Fruit fly (Drosophila melanogaster) whole organism, embryonic: ENCODE measurements around the gene Src64B.
A peak's percentile ranks its signal among the peaks of the same experiment; 100 is the strongest.

Source experiments
- Atf6 ChIP-seq: fragments of 200-800 bp; sonication (Bioruptor generic); IDR thresholded peaks from 2 replicates; pipeline ENCODE4 v1.3.6; 2022; ENCODE audit warnings: missing biosample characterization, missing genetic modification characterization
- Bteb2 ChIP-seq: fragments of 200-800 bp; sonication (Bioruptor generic); optimal IDR thresholded peaks from 2 replicates; lab custom pipeline; 2016; ENCODE audit warnings: missing biosample characterization, missing genetic modification characterization
- CG11696 ChIP-seq: fragments of 200-800 bp; sonication (Bioruptor generic); IDR thresholded peaks from 2 replicates; pipeline ENCODE4 v1.3.6; 2022; ENCODE audit warnings: missing biosample characterization, missing genetic modification characterization
- CG12659 ChIP-seq: fragments of 200-800 bp; sonication (Bioruptor generic); optimal IDR thresholded peaks from 3 replicates; lab custom pipeline; 2017; ENCODE audit warnings: mild to moderate bottlenecking, missing biosample characterization, missing genetic modification reagents, missing genetic modification characterization
- CG13894 ChIP-seq: fragments of 200-800 bp; sonication (Bioruptor generic); optimal IDR thresholded peaks from 3 replicates; lab custom pipeline; 2018; ENCODE audit warnings: missing biosample characterization, mild to moderate bottlenecking, missing genetic modification characterization, moderate library complexity
- CG14441 ChIP-seq: fragments of 200-800 bp; sonication (Bioruptor generic); IDR thresholded peaks from 2 replicates; pipeline ENCODE4 v1.3.6; 2022; ENCODE audit warnings: missing biosample characterization, missing genetic modification characterization
- CG14965 ChIP-seq: fragments of 200-800 bp; sonication (Bioruptor generic); optimal IDR thresholded peaks from 2 replicates; lab custom pipeline; 2016; ENCODE audit warnings: missing biosample characterization, missing genetic modification characterization, borderline replicate concordance
- CG16779 ChIP-seq: fragments of 200-800 bp; sonication (Bioruptor generic); IDR thresholded peaks from 2 replicates; pipeline ENCODE4 v1.3.6; 2022; ENCODE audit warnings: missing biosample characterization, missing genetic modification characterization
- CG2712 ChIP-seq: fragments of 200-800 bp; optimal IDR thresholded peaks from 3 replicates; lab custom pipeline; 2019; ENCODE audit warnings: missing biosample characterization, mild to moderate bottlenecking, missing genetic modification characterization, moderate library complexity
- CG31224 ChIP-seq: fragments of 200-800 bp; sonication (Bioruptor generic); IDR thresholded peaks from 2 replicates; pipeline ENCODE4 v1.3.6; 2022; ENCODE audit warnings: missing biosample characterization, missing genetic modification characterization
- CG31441 ChIP-seq: fragments of 200-800 bp; sonication (Bioruptor generic); IDR thresholded peaks from 2 replicates; pipeline ENCODE4 v1.3.6; 2022; ENCODE audit warnings: missing biosample characterization, missing genetic modification characterization
- CG3847 ChIP-seq: fragments of 200-800 bp; sonication (Bioruptor generic); IDR thresholded peaks from 2 replicates; pipeline ENCODE4 v1.3.6; 2022; ENCODE audit warnings: missing biosample characterization, missing genetic modification characterization
- CG43689 ChIP-seq: fragments of 200-800 bp; sonication (Bioruptor generic); IDR thresholded peaks from 2 replicates; pipeline ENCODE4 v1.3.6; 2022; ENCODE audit warnings: missing biosample characterization, missing genetic modification characterization
- CG6175 ChIP-seq: fragments of 200-800 bp; sonication (Bioruptor generic); IDR thresholded peaks from 3 replicates; pipeline ENCODE4 v1.3.6; 2022; ENCODE audit warnings: missing biosample characterization, missing genetic modification characterization
- CG6272 ChIP-seq: fragments of 200-800 bp; sonication (Bioruptor generic); IDR thresholded peaks from 2 replicates; pipeline ENCODE4 v1.3.6; 2022; ENCODE audit warnings: missing biosample characterization, missing genetic modification characterization
- CG6765 ChIP-seq: fragments of 200-800 bp; sonication (Bioruptor generic); optimal IDR thresholded peaks from 3 replicates; lab custom pipeline; 2017; ENCODE audit warnings: missing biosample characterization, mild to moderate bottlenecking, missing genetic modification characterization
- CG6813 ChIP-seq: fragments of 200-800 bp; sonication (Bioruptor generic); optimal IDR thresholded peaks from 2 replicates; lab custom pipeline; 2017; ENCODE audit warnings: missing biosample characterization, missing genetic modification characterization, mild to moderate bottlenecking, moderate library complexity, missing genetic modification reagents
- CG7271 ChIP-seq: fragments of 200-800 bp; sonication (Bioruptor generic); optimal IDR thresholded peaks from 2 replicates; lab custom pipeline; 2018; ENCODE audit warnings: missing biosample characterization, mild to moderate bottlenecking, missing genetic modification characterization, moderate library complexity
- CG7928 ChIP-seq: fragments of 200-800 bp; sonication (Bioruptor generic); optimal IDR thresholded peaks from 2 replicates; lab custom pipeline; 2017; ENCODE audit warnings: missing biosample characterization, mild to moderate bottlenecking, missing genetic modification characterization
- CG8924 ChIP-seq: fragments of 200-800 bp; optimal IDR thresholded peaks from 3 replicates; lab custom pipeline; 2019; ENCODE audit warnings: missing biosample characterization, mild to moderate bottlenecking, missing genetic modification characterization, moderate library complexity
- Deaf1 ChIP-seq: fragments of 200-800 bp; optimal IDR thresholded peaks from 3 replicates; lab custom pipeline; 2019; ENCODE audit warnings: missing biosample characterization, mild to moderate bottlenecking, missing genetic modification characterization, moderate library complexity
- Ets65A ChIP-seq: fragments of 200-800 bp; sonication (Bioruptor generic); peaks from one replicate; lab custom pipeline; 2016; ENCODE audit warnings: missing biosample characterization, missing genetic modification characterization
- Gug ChIP-seq: fragments of 200-800 bp; sonication (Bioruptor generic); IDR thresholded peaks from 4 replicates; pipeline ENCODE4 v1.3.6; 2022; ENCODE audit warnings: missing biosample characterization, missing genetic modification characterization
- HLH4C ChIP-seq: fragments of 200-800 bp; sonication (Bioruptor generic); IDR thresholded peaks from 3 replicates; pipeline ENCODE4 v1.3.6; 2022; ENCODE audit warnings: missing biosample characterization, missing genetic modification characterization; ENCODE audit not compliant: partially characterized antibody
- HmgZ ChIP-seq: fragments of 200-800 bp; sonication (Bioruptor generic); optimal IDR thresholded peaks from 2 replicates; lab custom pipeline; 2018; ENCODE audit warnings: missing biosample characterization, mild to moderate bottlenecking, missing genetic modification characterization
- MTF-1 ChIP-seq: fragments of 200-800 bp; sonication (Bioruptor generic); optimal IDR thresholded peaks from 2 replicates; lab custom pipeline; 2018; ENCODE audit warnings: missing biosample characterization, mild to moderate bottlenecking, missing genetic modification characterization, borderline replicate concordance
- Nf-YB ChIP-seq: fragments of 200-800 bp; sonication (Bioruptor generic); optimal IDR thresholded peaks from 3 replicates; lab custom pipeline; 2019; ENCODE audit warnings: missing biosample characterization, mild to moderate bottlenecking, missing genetic modification characterization, moderate library complexity
- Oaz ChIP-seq: fragments of 200-800 bp; sonication (Bioruptor generic); IDR thresholded peaks from 2 replicates; pipeline ENCODE4 v1.3.6; 2022; ENCODE audit warnings: missing biosample characterization, missing genetic modification characterization
- Ptx1 ChIP-seq: fragments of 200-800 bp; sonication (Bioruptor generic); IDR thresholded peaks from 2 replicates; pipeline ENCODE4 v1.3.6; 2022; ENCODE audit warnings: missing biosample characterization, missing genetic modification characterization
- Six4 ChIP-seq: fragments of 200-800 bp; sonication (Bioruptor generic); optimal IDR thresholded peaks from 2 replicates; lab custom pipeline; 2016; ENCODE audit warnings: missing biosample characterization, missing genetic modification characterization
- Sox102F ChIP-seq: fragments of 200-800 bp; sonication (Bioruptor generic); optimal IDR thresholded peaks from 2 replicates; lab custom pipeline; 2018; ENCODE audit warnings: missing biosample characterization, mild to moderate bottlenecking, missing genetic modification characterization, moderate library complexity
- TFAM ChIP-seq: fragments of 200-800 bp; sonication (Bioruptor generic); optimal IDR thresholded peaks from 2 replicates; lab custom pipeline; 2017; ENCODE audit warnings: missing biosample characterization, missing genetic modification characterization, inconsistent platforms
- abd-A ChIP-seq: fragments of 200-800 bp; sonication (Bioruptor generic); optimal IDR thresholded peaks from 3 replicates; lab custom pipeline; 2019; ENCODE audit warnings: missing biosample characterization, mild to moderate bottlenecking, missing genetic modification characterization, moderate library complexity
- bab2 ChIP-seq: fragments of 200-800 bp; sonication (Bioruptor generic); optimal IDR thresholded peaks from 2 replicates; lab custom pipeline; 2016; ENCODE audit warnings: missing biosample characterization, missing genetic modification characterization
- danr ChIP-seq: fragments of 200-800 bp; sonication (Bioruptor generic); IDR thresholded peaks from 2 replicates; pipeline ENCODE4 v1.3.6; 2022; ENCODE audit warnings: missing biosample characterization, missing genetic modification characterization
- ewg ChIP-seq: fragments of 200-800 bp; sonication (Bioruptor generic); optimal IDR thresholded peaks from 3 replicates; lab custom pipeline; 2017; ENCODE audit warnings: mild to moderate bottlenecking, missing biosample characterization, missing genetic modification reagents, missing genetic modification characterization
- grau ChIP-seq: fragments of 200-800 bp; optimal IDR thresholded peaks from 3 replicates; lab custom pipeline; 2019; ENCODE audit warnings: missing biosample characterization, mild to moderate bottlenecking, missing genetic modification characterization, moderate library complexity
- gro ChIP-seq: fragments of 200-800 bp; sonication (Bioruptor generic); optimal IDR thresholded peaks from 2 replicates; lab custom pipeline; 2016; ENCODE audit warnings: missing biosample characterization, missing genetic modification characterization
- hb ChIP-seq: fragments of 200-800 bp; sonication (Bioruptor generic); IDR thresholded peaks from 3 replicates; pipeline ENCODE4 v1.3.6; 2022; ENCODE audit warnings: missing biosample characterization, missing genetic modification characterization; ENCODE audit not compliant: partially characterized antibody
- insv ChIP-seq, 2 experiments: fragments of 200-800 bp; sonication (Bioruptor generic); optimal IDR thresholded peaks; 3 replicates each; lab custom pipeline; 2016 to 2018; ENCODE audit warnings: missing biosample characterization in 2 of 2, missing genetic modification characterization in 2 of 2
- lab ChIP-seq: fragments of 200-800 bp; sonication (Bioruptor generic); optimal IDR thresholded peaks from 3 replicates; lab custom pipeline; 2017; ENCODE audit warnings: missing biosample characterization, missing genetic modification characterization, mild to moderate bottlenecking, moderate library complexity, missing genetic modification reagents
- luna ChIP-seq: fragments of 200-800 bp; sonication (Bioruptor generic); optimal IDR thresholded peaks from 2 replicates; lab custom pipeline; 2016; ENCODE audit warnings: missing biosample characterization, missing genetic modification characterization
- nom ChIP-seq: fragments of 200-800 bp; sonication (Bioruptor generic); optimal IDR thresholded peaks from 2 replicates; lab custom pipeline; 2017; ENCODE audit warnings: missing biosample characterization, missing genetic modification characterization, mild to moderate bottlenecking, moderate library complexity, missing genetic modification reagents
- rib ChIP-seq: fragments of 200-800 bp; sonication (Bioruptor generic); IDR thresholded peaks from 2 replicates; pipeline ENCODE4 v1.3.6; 2022; ENCODE audit warnings: missing biosample characterization, missing genetic modification characterization
- row ChIP-seq: fragments of 200-800 bp; sonication (Bioruptor generic); IDR thresholded peaks from 3 replicates; pipeline ENCODE4 v1.3.6; 2022; ENCODE audit warnings: missing biosample characterization, missing genetic modification characterization
- sd ChIP-seq: fragments of 200-800 bp; sonication (Bioruptor generic); optimal IDR thresholded peaks from 3 replicates; lab custom pipeline; 2018; ENCODE audit warnings: missing biosample characterization, mild to moderate bottlenecking, missing genetic modification characterization, moderate library complexity
- stc ChIP-seq: fragments of 200-800 bp; sonication (Bioruptor generic); IDR thresholded peaks from 2 replicates; pipeline ENCODE4 v1.3.6; 2022; ENCODE audit warnings: missing biosample characterization, missing genetic modification characterization
- ttk ChIP-seq: fragments of 200-800 bp; sonication (Bioruptor generic); IDR thresholded peaks from 2 replicates; pipeline ENCODE4 v2.1.2; 2022; ENCODE audit warnings: missing biosample characterization, missing genetic modification characterization
- tx ChIP-seq: fragments of 200-800 bp; sonication (Bioruptor generic); optimal IDR thresholded peaks from 2 replicates; lab custom pipeline; 2016; ENCODE audit warnings: missing biosample characterization, missing genetic modification characterization
- vfl ChIP-seq: fragments of 200-800 bp; sonication (Bioruptor generic); optimal IDR thresholded peaks from 2 replicates; lab custom pipeline; 2016; ENCODE audit warnings: missing biosample characterization, missing genetic modification characterization
- wek ChIP-seq: fragments of 200-800 bp; sonication (Bioruptor generic); optimal IDR thresholded peaks from 3 replicates; lab custom pipeline; 2018; ENCODE audit warnings: missing biosample characterization, mild to moderate bottlenecking, missing genetic modification characterization, moderate library complexity
- yki ChIP-seq: fragments of >200 bp; optimal IDR thresholded peaks from 3 replicates; lab custom pipeline; 2018

The Src64B gene

DNA sequence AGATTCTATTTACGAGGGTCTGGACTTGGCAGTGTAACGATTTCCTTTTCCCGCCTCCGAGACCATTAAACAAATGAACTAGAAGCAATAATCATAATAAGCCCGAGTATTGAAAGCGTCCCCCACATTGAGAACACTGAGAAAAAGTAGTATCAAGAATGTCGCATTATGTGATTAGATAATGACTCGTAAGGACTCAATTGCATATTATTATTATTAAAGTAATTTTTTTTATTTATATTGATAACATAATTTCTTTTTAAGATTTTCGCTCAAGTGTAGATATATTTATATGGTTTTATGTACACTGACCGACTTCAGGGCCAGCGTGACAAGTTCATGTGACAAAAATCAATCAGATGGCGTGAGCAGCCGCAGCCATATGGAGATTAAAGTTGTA, 22.6 kb downstream of the Src64B start (continued):
- TF ChIP-seq CG31441 (GFP tag; lab: Robert Waterston, UW) (peak; percentile 65; the same call in 1 of the 2 replicates), HmgZ (tag; lab: Kevin White, UChicago) (no peak), CG6813 (GFP tag; lab: Kevin White, UChicago) (peak; percentile 2), CG13894 (tag; lab: Kevin White, UChicago) (peak; percentile 40), CG3847 (GFP tag; lab: Robert Waterston, UW) (no peak), CG6765 (GFP tag; lab: Kevin White, UChicago) (no peak), Sox102F (GFP tag; lab: Kevin White, UChicago) (peak; percentile 72), Oaz (0 out of 2 replicates have a peak, but pooled peaks have one; percentile 28), sd (tag; lab: Kevin White, UChicago) (peak; percentile 5), ttk (GFP tag; lab: Robert Waterston, UW) (no peak), vfl (GFP tag; lab: Kevin White, UChicago) (no peak), Atf6 (GFP tag; lab: Robert Waterston, UW) (peak; percentile 58), insv (GFP tag; optimal IDR thresholded peaks at IDR 0.05; lab: Kevin White, UChicago) (no peak), Deaf1 (tag; lab: Kevin White, UChicago) (no peak), tx (no peak), grau (tag; lab: Kevin White, UChicago) (peak; percentile 58), row (GFP tag; lab: Robert Waterston, UW) (peak; percentile 62), CG43689 (peak; percentile 46; the same call in 1 of the 2 replicates), bab2 (GFP tag; lab: Kevin White, UChicago) (no peak), MTF-1 (no peak), Ptx1 (peak; percentile 63), Gug (peak; percentile 11; the same call in 2 of the 4 replicates), gro (no peak), Bteb2 (no peak), CG14441 (GFP tag; lab: Robert Waterston, UW) (peak; percentile 47), CG6175 (GFP tag; lab: Robert Waterston, UW) (no peak), HLH4C (GFP tag; lab: Robert Waterston, UW) (no peak), CG14965 (GFP tag; lab: Kevin White, UChicago) (no peak), ewg (GFP tag; lab: Kevin White, UChicago) (no peak), wek (GFP tag; lab: Kevin White, UChicago) (no peak), CG7928 (GFP tag; lab: Kevin White, UChicago) (no peak), CG7271 (tag; lab: Kevin White, UChicago) (no peak), CG12659 (peak; percentile 27), TFAM (GFP tag; lab: Kevin White, UChicago) (no peak), rib (GFP tag; lab: Robert Waterston, UW) (no peak), CG6272 (GFP tag; lab: Robert Waterston, UW) (no peak), yki (no peak), abd-A (tag; lab: Kevin White, UChicago) (peak; percentile 42), hb (no peak), CG31224 (GFP tag; lab: Robert Waterston, UW) (no peak; the same call in 1 of the 2 replicates), CG11696 (GFP tag; lab: Robert Waterston, UW) (0 out of 2 replicates have a peak, but pooled peaks have one; percentile 36), nom (no peak), Ets65A (GFP tag; lab: Kevin White, UChicago) (no peak), stc (GFP tag; lab: Robert Waterston, UW) (peak; percentile 57), CG2712 (tag; lab: Kevin White, UChicago) (peak; percentile 66), lab (peak; percentile 65), Nf-YB (GFP tag; lab: Kevin White, UChicago) (no peak), CG16779 (GFP tag; lab: Robert Waterston, UW) (no peak), luna (GFP tag; lab: Kevin White, UChicago) (no peak), Six4 (GFP tag; lab: Kevin White, UChicago) (no peak), CG8924 (peak; percentile 48), danr (GFP tag; lab: Robert Waterston, UW) (no peak)
